Worm (Caenorhabditis elegans) whole organism, early embryonic: ENCODE results near the gene Y38H6C.13.
"Not testable (repeated sequence)": the region's sequence is repeated elsewhere in the genome, so short reads cannot be mapped to it uniquely, and the experiment has no call there.

Experiments used
- B0310.2 ChIP-seq: sonication (generic microtip); optimal IDR thresholded peaks from 2 replicates; lab custom pipeline; 2016; ENCODE audit warnings: mild to moderate bottlenecking, missing genetic modification characterization, missing compliant biosample characterization
- aly-1 ChIP-seq: sonication (generic microtip); optimal IDR thresholded peaks from 2 replicates; lab custom pipeline; 2016; ENCODE audit warnings: missing genetic modification characterization, missing compliant biosample characterization
- ama-1 ChIP-seq: fragments of 150-350 bp; optimal IDR thresholded peaks from 2 replicates; lab custom pipeline; 2014
- ceh-13 ChIP-seq: fragments of 200-800 bp; sonication (Bioruptor generic); optimal IDR thresholded peaks from 2 replicates; lab custom pipeline; 2018; ENCODE audit warnings: mild to moderate bottlenecking, missing genetic modification characterization, missing compliant biosample characterization
- flt-1 ChIP-seq: fragments of 200-800 bp; sonication (Bioruptor generic); IDR thresholded peaks from 2 replicates; pipeline ENCODE4 v1.3.6; 2022; ENCODE audit warnings: missing genetic modification characterization, missing compliant biosample characterization
- hmg-4 ChIP-seq: fragments of 200-800 bp; sonication (Bioruptor generic); optimal IDR thresholded peaks from 2 replicates; lab custom pipeline; 2018; ENCODE audit warnings: mild to moderate bottlenecking, missing genetic modification characterization, missing compliant biosample characterization
- hnd-1 ChIP-seq: sonication (generic microtip); optimal IDR thresholded peaks from 2 replicates; lab custom pipeline; 2016; ENCODE audit warnings: missing genetic modification characterization, missing compliant biosample characterization
- tbx-11 ChIP-seq: fragments of 200-800 bp; sonication (Bioruptor generic); IDR thresholded peaks from 2 replicates; pipeline ENCODE4 v1.3.6; 2022; ENCODE audit warnings: missing genetic modification characterization, missing compliant biosample characterization
- tbx-37 ChIP-seq: fragments of 200-800 bp; sonication (Bioruptor generic); conservative IDR thresholded peaks from 2 replicates; pipeline ENCODE4 v1.3.6; 2022; ENCODE audit warnings: missing genetic modification reagents, missing genetic modification characterization, missing compliant biosample characterization
- tra-4 ChIP-seq: sonication (generic microtip); optimal IDR thresholded peaks from 2 replicates; lab custom pipeline; 2017; ENCODE audit warnings: missing genetic modification characterization, missing compliant biosample characterization

ce11 chrV:20564054-20564453 is 36.5 kb downstream of the Y38H6C.13 start, which contains the start of gene F26F2.13:
- TF ChIP-seq ama-1 (lab: Kevin White, UChicago); flt-1 (GFP tag; lab: Robert Waterston, UW); B0310.2 (tag; lab: Kevin White, UChicago); hnd-1 (tag; lab: Kevin White, UChicago); tra-4 (tag; lab: Kevin White, UChicago); tbx-37; hmg-4; ceh-13; tbx-11 (GFP tag; lab: Robert Waterston, UW); aly-1 (tag; lab: Kevin White, UChicago): not testable (repeated sequence)
